Worm (Caenorhabditis elegans) whole organism, late embryonic: Measurements from ENCODE around the gene F58E2.5.

ENCODE experiments used
- K09A11.1 ChIP-seq: sonication (generic microtip); optimal IDR thresholded peaks from 2 replicates; lab custom pipeline; 2017; ENCODE audit warnings: antibody characterized with exemption, mild to moderate bottlenecking, missing genetic modification characterization, missing compliant biosample characterization; ENCODE audit not compliant: insufficient read depth
- elt-2 ChIP-seq: sonication (generic microtip); optimal IDR thresholded peaks from 2 replicates; lab custom pipeline; 2016; ENCODE audit warnings: missing genetic modification reagents, missing genetic modification characterization, missing compliant biosample characterization
- ref-2 ChIP-seq: sonication (generic microtip); optimal IDR thresholded peaks from 2 replicates; lab custom pipeline; 2016; ENCODE audit warnings: missing genetic modification characterization, missing compliant biosample characterization
- unc-3 ChIP-seq, 2 experiments: fragments of 200-800 bp in 1 of 2; sonication (Bioruptor generic) in 1 of 2; sonication (generic microtip) in 1 of 2; conservative IDR thresholded peaks in 1 of 2; optimal IDR thresholded peaks in 1 of 2; 2 replicates each; pipeline versions ENCODE4 v1.3.6 to Lab custom; 2016 to 2022; ENCODE audit warnings: missing compliant biosample characterization in 2 of 2, missing genetic modification characterization in 2 of 2, missing genetic modification reagents in 1 of 2
- zip-5 ChIP-seq: sonication (generic microtip); optimal IDR thresholded peaks from 2 replicates; lab custom pipeline; 2016; ENCODE audit warnings: missing genetic modification characterization, missing compliant biosample characterization

DNA sequence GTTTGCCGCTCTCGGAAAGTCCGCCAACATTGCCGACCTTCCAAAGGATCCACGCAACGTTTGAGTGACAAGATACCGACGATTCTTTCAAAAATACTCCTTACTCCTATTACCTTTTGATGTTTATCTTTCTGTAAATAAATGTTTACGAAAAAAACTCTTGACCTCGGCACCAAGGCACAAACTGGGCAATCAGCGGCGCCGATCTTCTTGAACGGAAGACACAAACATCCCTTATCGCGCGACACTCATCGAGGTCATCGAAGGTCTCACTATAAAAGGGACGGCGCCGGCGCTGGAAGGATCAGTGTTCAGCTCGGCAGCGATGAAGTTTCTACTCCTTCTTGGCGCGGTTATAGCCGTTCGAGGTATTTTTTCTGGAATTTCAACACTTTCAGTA, 5.4 kb upstream of the F58E2.5 start, which contains the start of gene grd-3:
- no peak for TF ChIP-seq K09A11.1 (tag; lab: Kevin White, UChicago)
- no peak for TF ChIP-seq zip-5 (tag; lab: Kevin White, UChicago)
- no peak for TF ChIP-seq elt-2 (tag; lab: Kevin White, UChicago)
- TF ChIP-seq ref-2 (tag; lab: Kevin White, UChicago): no peak
- TF ChIP-seq unc-3 (GFP tag; conservative IDR thresholded peaks at IDR 0.05; lab: Robert Waterston, UW): no peak
- no peak for TF ChIP-seq unc-3 (tag; optimal IDR thresholded peaks at IDR 0.05; lab: Kevin White, UChicago)
